Worm (Caenorhabditis elegans) whole organism, early embryonic: ENCODE results near the gene B0545.4.

Experiments used
- B0310.2 ChIP-seq: sonication (generic microtip); optimal IDR thresholded peaks from 2 replicates; lab custom pipeline; 2016; ENCODE audit warnings: mild to moderate bottlenecking, missing genetic modification characterization, missing compliant biosample characterization
- F13C5.2 ChIP-seq: sonication (generic microtip); optimal IDR thresholded peaks from 2 replicates; lab custom pipeline; 2017; ENCODE audit warnings: mild to moderate bottlenecking, missing genetic modification characterization, inconsistent platforms, missing compliant biosample characterization
- aly-1 ChIP-seq: sonication (generic microtip); optimal IDR thresholded peaks from 2 replicates; lab custom pipeline; 2016; ENCODE audit warnings: missing genetic modification characterization, missing compliant biosample characterization
- ama-1 ChIP-seq: fragments of 150-350 bp; optimal IDR thresholded peaks from 2 replicates; lab custom pipeline; 2014
- ceh-13 ChIP-seq: fragments of 200-800 bp; sonication (Bioruptor generic); optimal IDR thresholded peaks from 2 replicates; lab custom pipeline; 2018; ENCODE audit warnings: mild to moderate bottlenecking, missing genetic modification characterization, missing compliant biosample characterization
- ceh-36 ChIP-seq: sonication (generic microtip); optimal IDR thresholded peaks from 2 replicates; lab custom pipeline; 2016; ENCODE audit warnings: missing genetic modification characterization, inconsistent platforms, missing compliant biosample characterization
- ets-7 ChIP-seq: sonication (generic microtip); optimal IDR thresholded peaks from 2 replicates; lab custom pipeline; 2016; ENCODE audit warnings: missing genotype, missing genetic modification characterization, missing compliant biosample characterization
- flt-1 ChIP-seq: fragments of 200-800 bp; sonication (Bioruptor generic); IDR thresholded peaks from 2 replicates; pipeline ENCODE4 v1.3.6; 2022; ENCODE audit warnings: missing genetic modification characterization, missing compliant biosample characterization
- hmbx-1 ChIP-seq: sonication (generic microtip); optimal IDR thresholded peaks from 2 replicates; lab custom pipeline; 2016; ENCODE audit warnings: mild to moderate bottlenecking, missing genetic modification characterization, missing compliant biosample characterization
- hmg-4 ChIP-seq: fragments of 200-800 bp; sonication (Bioruptor generic); optimal IDR thresholded peaks from 2 replicates; lab custom pipeline; 2018; ENCODE audit warnings: mild to moderate bottlenecking, missing genetic modification characterization, missing compliant biosample characterization
- hnd-1 ChIP-seq: sonication (generic microtip); optimal IDR thresholded peaks from 2 replicates; lab custom pipeline; 2016; ENCODE audit warnings: missing genetic modification characterization, missing compliant biosample characterization
- pes-1 ChIP-seq: fragments of 200-800 bp; sonication (Bioruptor generic); IDR thresholded peaks from 2 replicates; pipeline ENCODE4 v1.3.6; 2022; ENCODE audit warnings: missing genetic modification reagents, missing genetic modification characterization, missing compliant biosample characterization
- scrt-1 ChIP-seq: fragments of 200-800 bp; sonication (Bioruptor generic); IDR thresholded peaks from 2 replicates; pipeline ENCODE4 v1.3.6; 2022; ENCODE audit warnings: missing genetic modification characterization, missing compliant biosample characterization
- sea-1 ChIP-seq: fragments of 200-800 bp; sonication (Bioruptor generic); conservative IDR thresholded peaks from 2 replicates; pipeline ENCODE4 v1.3.6; 2022; ENCODE audit warnings: missing genetic modification characterization, missing compliant biosample characterization
- tbx-11 ChIP-seq: fragments of 200-800 bp; sonication (Bioruptor generic); IDR thresholded peaks from 2 replicates; pipeline ENCODE4 v1.3.6; 2022; ENCODE audit warnings: missing genetic modification characterization, missing compliant biosample characterization
- tbx-37 ChIP-seq: fragments of 200-800 bp; sonication (Bioruptor generic); conservative IDR thresholded peaks from 2 replicates; pipeline ENCODE4 v1.3.6; 2022; ENCODE audit warnings: missing genetic modification reagents, missing genetic modification characterization, missing compliant biosample characterization
- tra-4 ChIP-seq: sonication (generic microtip); optimal IDR thresholded peaks from 2 replicates; lab custom pipeline; 2017; ENCODE audit warnings: missing genetic modification characterization, missing compliant biosample characterization

The B0545.4 gene

DNA sequence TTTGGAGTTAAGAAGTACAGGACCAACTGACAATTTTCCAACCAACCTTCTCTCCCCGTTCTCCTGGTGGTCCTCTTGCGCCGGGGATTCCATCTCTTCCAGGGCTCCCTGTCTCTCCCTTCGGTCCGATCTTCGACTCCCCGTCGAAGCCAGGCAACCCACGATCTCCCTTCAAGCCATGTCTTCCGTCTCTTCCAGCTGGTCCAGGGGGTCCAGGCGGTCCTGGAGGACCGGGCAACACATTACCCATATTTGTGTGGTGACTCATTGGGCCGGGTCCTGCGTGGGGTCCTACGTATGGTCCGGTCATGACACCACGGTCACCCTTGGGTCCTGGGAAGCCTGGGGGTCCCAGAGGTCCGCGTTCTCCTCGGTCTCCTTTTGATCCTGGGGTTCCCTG lies 31.8 kb upstream of the B0545.4 start:
- no peak for TF ChIP-seq tbx-11 (GFP tag; lab: Robert Waterston, UW)
- TF ChIP-seq pes-1 (GFP tag; lab: Robert Waterston, UW): no peak
- TF ChIP-seq hmbx-1: no peak

- no peak for TF ChIP-seq sea-1 (GFP tag; lab: Robert Waterston, UW)
Measured at ce11 chrIV:139652-140051, 30.4 kb upstream of the B0545.4 start.

- TF ChIP-seq hnd-1 (tag; lab: Kevin White, UChicago) (no peak), tra-4 (tag; lab: Kevin White, UChicago) (no peak), flt-1 (GFP tag; lab: Robert Waterston, UW) (no peak), sea-1 (GFP tag; lab: Robert Waterston, UW) (no peak), scrt-1 (no peak), ama-1 (lab: Kevin White, UChicago) (no peak), ets-7 (tag; lab: Kevin White, UChicago) (no peak), hmbx-1 (no peak), tbx-11 (GFP tag; lab: Robert Waterston, UW) (no peak), aly-1 (tag; lab: Kevin White, UChicago) (no peak)
Measured at ce11 chrIV:133968-134367, 24.8 kb upstream of the B0545.4 start.

- TF ChIP-seq hnd-1 (tag; lab: Kevin White, UChicago): no peak
- no peak for TF ChIP-seq ets-7 (tag; lab: Kevin White, UChicago)
- TF ChIP-seq ceh-36 (tag; lab: Kevin White, UChicago): no peak
- no peak for TF ChIP-seq sea-1 (GFP tag; lab: Robert Waterston, UW)
- TF ChIP-seq pes-1 (GFP tag; lab: Robert Waterston, UW): no peak
- no peak for TF ChIP-seq ceh-13 (GFP tag; lab: Kevin White, UChicago)
- no peak for TF ChIP-seq hmbx-1
- TF ChIP-seq tbx-37 (GFP tag; lab: Robert Waterston, UW): no peak
- no peak for TF ChIP-seq hmg-4 (GFP tag; lab: Kevin White, UChicago)
- TF ChIP-seq tra-4 (tag; lab: Kevin White, UChicago): no peak
- no peak for TF ChIP-seq F13C5.2 (tag; lab: Kevin White, UChicago)
Measured at ce11 chrIV:132095-132494, 22.9 kb upstream of the B0545.4 start, which contains the start of gene daf-1. Gene daf-1, plus strand, starts transcription at chrIV:132416.

DNA sequence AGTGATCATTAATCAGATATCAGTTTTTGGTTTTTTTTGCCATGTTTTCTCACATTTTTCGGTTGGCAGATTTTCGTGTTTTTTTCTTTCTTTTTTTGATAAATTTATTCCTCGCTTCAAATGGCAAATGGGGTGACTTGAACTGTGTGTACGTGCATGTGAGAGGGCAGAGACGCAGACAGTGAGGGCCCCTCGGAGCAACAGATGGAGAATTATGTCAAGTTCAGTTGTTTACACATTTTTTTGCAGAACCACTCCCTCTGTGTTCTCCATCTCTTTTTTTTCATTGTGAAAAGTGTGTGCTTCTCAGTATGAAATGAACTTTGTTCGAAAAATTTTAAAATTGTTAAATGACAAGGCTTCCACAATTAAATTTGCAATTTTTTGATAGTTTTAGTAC lies 20.9 kb upstream of the B0545.4 start:
- TF ChIP-seq tra-4 (tag; lab: Kevin White, UChicago): no peak

- TF ChIP-seq tbx-11 (GFP tag; lab: Robert Waterston, UW) (0 out of 2 replicates have a peak, but pooled peaks have one; percentile 6), hmbx-1 (no peak), B0310.2 (tag; lab: Kevin White, UChicago) (peak; percentile 49), hmg-4 (GFP tag; lab: Kevin White, UChicago) (peak; percentile 46), F13C5.2 (tag; lab: Kevin White, UChicago) (no peak)
Measured at ce11 chrIV:128525-128924, 19.3 kb upstream of the B0545.4 start.

DNA sequence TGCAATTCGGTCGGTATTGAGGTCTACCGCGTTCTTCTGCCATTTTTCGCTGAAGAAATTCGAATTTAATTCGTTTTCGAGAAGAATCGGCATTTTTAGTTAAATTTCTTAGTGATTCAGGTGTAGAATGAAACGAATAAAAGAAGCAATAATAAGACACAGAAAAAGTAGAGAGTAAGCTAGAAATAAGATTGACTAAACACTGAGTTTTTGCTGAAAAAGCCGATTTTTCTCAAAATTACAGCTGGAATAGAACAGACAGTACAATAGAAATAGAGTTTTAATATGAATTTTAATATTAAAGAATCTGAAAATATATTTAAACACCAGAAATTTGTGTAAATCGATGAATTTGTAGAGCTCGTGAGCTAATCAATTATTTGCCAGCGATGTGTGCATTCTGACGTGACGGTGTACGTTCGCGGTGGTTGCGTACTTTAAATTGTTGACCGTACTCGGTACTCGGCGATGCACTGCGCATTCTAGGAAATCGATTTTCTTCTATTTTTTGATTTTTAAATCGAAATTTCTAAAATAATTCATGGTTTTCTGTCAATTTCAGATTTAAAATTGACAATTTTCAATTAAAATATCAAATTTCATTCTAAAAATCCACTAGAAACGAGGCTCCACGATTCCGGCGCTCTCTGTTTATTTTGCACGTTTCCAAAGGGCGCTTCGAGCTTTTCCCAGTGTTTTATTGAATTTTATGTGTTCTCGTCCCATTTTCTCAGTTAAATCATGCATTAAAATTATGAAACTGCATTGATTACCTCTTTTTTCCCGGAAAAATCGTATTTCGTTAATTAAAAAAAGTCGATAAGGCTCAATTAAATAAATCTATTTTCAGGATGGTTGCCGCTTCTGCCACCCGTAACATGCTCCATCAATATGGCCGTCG lies 16.9 kb upstream of the B0545.4 start, which contains the start of the genes grld-1 and cox-6C:
Gene grld-1, minus strand, starts transcription at position 51 of the 901 bp plus-strand sequence.
Gene cox-6C, plus strand, starts transcription at position 851 of the 901 bp plus-strand sequence.
- TF ChIP-seq F13C5.2 (tag; lab: Kevin White, UChicago) (peak; percentile 68), scrt-1 (no peak)

ce11 chrIV:121607-122006 lies 12.4 kb upstream of the B0545.4 start, which contains the start of gene tut-1:
Gene tut-1, minus strand, starts transcription at chrIV:121707.
- no peak for TF ChIP-seq F13C5.2 (tag; lab: Kevin White, UChicago)
- TF ChIP-seq flt-1 (GFP tag; lab: Robert Waterston, UW): no peak
- TF ChIP-seq pes-1 (GFP tag; lab: Robert Waterston, UW): no peak
- no peak for TF ChIP-seq B0310.2 (tag; lab: Kevin White, UChicago)
- TF ChIP-seq ama-1 (lab: Kevin White, UChicago): no peak
- TF ChIP-seq ceh-13 (GFP tag; lab: Kevin White, UChicago): no peak
- TF ChIP-seq ceh-36 (tag; lab: Kevin White, UChicago): no peak
- no peak for TF ChIP-seq tbx-37 (GFP tag; lab: Robert Waterston, UW)
- no peak for TF ChIP-seq hnd-1 (tag; lab: Kevin White, UChicago)
- TF ChIP-seq tra-4 (tag; lab: Kevin White, UChicago): no peak
- no peak for TF ChIP-seq sea-1 (GFP tag; lab: Robert Waterston, UW)
- TF ChIP-seq hmbx-1: no peak

ce11 chrIV:119792-120191 lies 10.6 kb upstream of the B0545.4 start:
- TF ChIP-seq F13C5.2 (tag; lab: Kevin White, UChicago): no peak
- no peak for TF ChIP-seq scrt-1
